Worm (Caenorhabditis elegans): Measurements from ENCODE around the gene dgk-5.

- TF ChIP-seq ZK546.5 (tag; optimal IDR thresholded peaks at IDR 0.05) (no peak), snpc-4 (tag; optimal IDR thresholded peaks at IDR 0.05) (no peak), ama-1 (optimal IDR thresholded peaks at IDR 0.05) (no peak), elt-1 (tag; optimal IDR thresholded peaks at IDR 0.05) (no peak), ceh-82 (tag; optimal IDR thresholded peaks at IDR 0.05) (no peak), unc-62 (GFP tag; optimal IDR thresholded peaks at IDR 0.05) (no peak), nhr-76 (tag; optimal IDR thresholded peaks at IDR 0.05) (no peak), fkh-10 (GFP tag; optimal IDR thresholded peaks at IDR 0.05) (no peak), pha-4 (tag; optimal IDR thresholded peaks at IDR 0.05) (no peak), R02D3.7 (tag; optimal IDR thresholded peaks at IDR 0.05) (no peak), unc-39 (tag; optimal IDR thresholded peaks at IDR 0.05) (no peak)
These were observed 4.4 kb upstream of the dgk-5 start, which contains the start of gene T28D9.16 for ce11 chrII:6475180-6475737.
